Fruit fly (Drosophila melanogaster): ENCODE data around the gene CG7025.
"Not testable (repeated sequence)": the region's sequence is repeated elsewhere in the genome, so short reads cannot be mapped to it uniquely, and the experiment has no call there.

Gene CG7025

dm6 chr2L:7692583-7693080, at the start of gene CG7025, which contains the start of gene CG43235:
TSS of gene CG7025 (minus strand) at chr2L:7692683.
TSS of gene CG43235 (plus strand) at chr2L:7693030.
- TF ChIP-seq Myc (optimal IDR thresholded peaks at IDR 0.05), result no peak
- no peak for TF ChIP-seq insv (optimal IDR thresholded peaks at IDR 0.05)
- TF ChIP-seq ttk (optimal IDR thresholded peaks at IDR 0.05), result no peak
- no peak for TF ChIP-seq psq (optimal IDR thresholded peaks at IDR 0.05)
- no peak for TF ChIP-seq h (optimal IDR thresholded peaks at IDR 0.05)
- no peak for TF ChIP-seq Sin3A (optimal IDR thresholded peaks at IDR 0.05)

- no peak for TF ChIP-seq h (optimal IDR thresholded peaks at IDR 0.05)
- TF ChIP-seq ttk (optimal IDR thresholded peaks at IDR 0.05), result no peak
- TF ChIP-seq psq (optimal IDR thresholded peaks at IDR 0.05), result no peak
- no peak for TF ChIP-seq Myc (optimal IDR thresholded peaks at IDR 0.05)
- TF ChIP-seq Sin3A (optimal IDR thresholded peaks at IDR 0.05), result no peak
These were observed 49.0 kb upstream of the CG7025 start, which contains the start of gene Acp1 for dm6 chr2L:7741437-7741836. TSS of gene Acp1 (minus strand) at chr2L:7741537.

DNA sequence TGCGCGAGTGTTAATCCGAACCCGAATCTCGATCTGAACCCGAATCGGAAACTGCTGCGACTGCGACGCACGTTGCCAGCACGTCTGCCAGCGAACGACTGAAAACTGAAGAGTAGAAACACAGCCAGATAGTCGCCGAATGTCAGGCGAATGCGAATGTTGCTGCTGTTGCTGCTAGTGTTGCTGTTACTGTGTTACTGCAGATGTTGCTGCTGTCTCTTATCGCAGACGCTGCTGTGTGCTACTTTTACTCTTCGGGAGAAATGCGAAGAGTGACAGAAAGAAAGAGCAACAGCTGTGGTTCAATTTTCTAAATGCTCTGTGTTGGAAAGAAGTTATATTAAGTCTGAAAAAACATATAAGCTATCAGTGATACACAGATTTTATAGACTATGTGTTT, 46.2 kb upstream of the CG7025 start, which contains the start of gene CG31904:
Gene CG31904 (minus strand): TSS at position 101 of the 400 bp plus-strand sequence.
- not testable (repeated sequence) for TF ChIP-seq h, Myc, Sin3A (optimal IDR thresholded peaks at IDR 0.05)

DNA sequence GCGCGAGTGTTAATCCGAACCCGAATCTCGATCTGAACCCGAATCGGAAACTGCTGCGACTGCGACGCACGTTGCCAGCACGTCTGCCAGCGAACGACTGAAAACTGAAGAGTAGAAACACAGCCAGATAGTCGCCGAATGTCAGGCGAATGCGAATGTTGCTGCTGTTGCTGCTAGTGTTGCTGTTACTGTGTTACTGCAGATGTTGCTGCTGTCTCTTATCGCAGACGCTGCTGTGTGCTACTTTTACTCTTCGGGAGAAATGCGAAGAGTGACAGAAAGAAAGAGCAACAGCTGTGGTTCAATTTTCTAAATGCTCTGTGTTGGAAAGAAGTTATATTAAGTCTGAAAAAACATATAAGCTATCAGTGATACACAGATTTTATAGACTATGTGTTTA, 40.1 kb upstream of the CG7025 start, which contains the start of gene CG13796:
Gene CG13796 (minus strand): TSS at position 101 of the 400 bp plus-strand sequence.
- TF ChIP-seq psq, insv, ttk (optimal IDR thresholded peaks at IDR 0.05): not testable (repeated sequence)

DNA sequence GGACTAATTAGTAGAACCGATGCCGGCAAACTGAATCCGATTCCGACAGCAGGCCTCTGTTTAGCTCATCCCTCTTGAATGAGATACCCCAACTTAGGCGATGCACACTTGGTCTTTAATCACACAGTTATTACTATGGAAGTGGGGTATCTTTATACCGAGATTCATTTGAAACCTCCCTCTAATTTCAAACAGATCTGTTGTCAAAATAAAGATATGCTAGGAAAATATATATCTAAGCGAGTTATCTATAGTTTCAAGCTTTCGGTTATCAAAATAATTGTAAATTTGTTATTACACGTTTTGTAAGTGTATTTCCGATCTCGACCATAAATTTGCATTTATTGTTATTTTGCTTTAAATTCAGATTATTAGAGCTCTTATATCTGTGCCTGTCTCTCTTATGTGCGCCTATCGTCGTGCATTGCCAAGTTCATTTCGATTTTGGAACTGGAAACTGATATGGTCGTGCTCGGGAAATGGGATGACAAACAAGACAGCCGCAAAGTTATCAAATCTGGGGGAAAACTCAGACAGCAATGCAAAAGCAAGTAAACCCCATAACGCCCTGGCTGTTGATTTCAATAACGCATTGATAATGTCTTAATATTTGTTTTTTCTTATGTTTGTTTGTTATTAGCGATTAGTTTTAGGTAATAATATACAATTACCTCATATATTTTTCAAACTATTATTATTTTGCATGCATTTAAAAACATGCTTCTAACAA, 34.0 kb upstream of the CG7025 start, which contains the start of gene CG13795:
Gene CG13795 (minus strand): TSS at position 31 of the 730 bp plus-strand sequence.
- TF ChIP-seq Sin3A (optimal IDR thresholded peaks at IDR 0.05), result no peak
- TF ChIP-seq psq (optimal IDR thresholded peaks at IDR 0.05), result no peak
- TF ChIP-seq ttk (optimal IDR thresholded peaks at IDR 0.05), result no peak
- TF ChIP-seq Myc (optimal IDR thresholded peaks at IDR 0.05), result no peak
- no peak for TF ChIP-seq h (optimal IDR thresholded peaks at IDR 0.05)

DNA sequence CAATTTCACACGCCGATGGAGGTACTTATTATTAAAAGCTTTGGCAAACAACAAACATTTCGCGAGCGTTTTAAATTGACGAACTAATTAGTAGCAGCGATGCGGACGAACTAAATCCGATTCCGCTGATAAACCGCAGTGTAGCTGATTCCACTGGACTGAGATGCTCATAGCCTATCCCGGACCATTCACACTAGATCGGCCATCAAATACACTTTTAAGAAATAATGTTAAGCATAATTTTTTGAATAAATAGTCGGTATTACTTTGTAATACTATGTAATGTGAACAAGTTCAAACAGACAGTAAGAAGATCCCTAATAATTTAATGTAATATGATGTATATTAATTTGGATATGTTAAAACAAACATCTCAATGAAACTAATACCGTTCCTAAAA, 30.2 kb upstream of the CG7025 start, which contains the start of gene CG13794:
Gene CG13794 (minus strand): TSS at position 101 of the 400 bp plus-strand sequence.
- TF ChIP-seq h (optimal IDR thresholded peaks at IDR 0.05), result no peak
- TF ChIP-seq psq (optimal IDR thresholded peaks at IDR 0.05), result no peak
- TF ChIP-seq Sin3A (optimal IDR thresholded peaks at IDR 0.05), result no peak
- TF ChIP-seq Myc (optimal IDR thresholded peaks at IDR 0.05), result no peak
- no peak for TF ChIP-seq insv (optimal IDR thresholded peaks at IDR 0.05)
- no peak for TF ChIP-seq ttk (optimal IDR thresholded peaks at IDR 0.05)

DNA sequence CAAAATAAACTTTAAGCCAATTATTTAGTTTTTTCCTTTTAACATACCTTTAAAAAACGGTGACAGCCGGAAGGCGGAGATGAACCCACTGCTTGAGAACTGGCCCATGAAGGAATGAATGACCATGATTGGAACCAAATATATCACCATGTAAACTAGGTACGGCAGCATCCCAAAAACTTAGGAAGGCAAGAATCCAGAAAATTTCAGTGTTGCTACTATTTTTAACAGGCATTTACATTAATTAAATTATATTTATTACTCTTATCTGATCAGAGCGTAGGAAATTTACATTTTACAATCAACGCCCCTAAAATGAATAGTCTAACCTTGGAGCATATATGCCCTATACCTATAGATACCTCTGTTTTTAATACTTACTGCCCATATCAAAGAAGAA, 29.6 kb upstream of the CG7025 start:
- no peak for TF ChIP-seq Myc (optimal IDR thresholded peaks at IDR 0.05)
- no peak for TF ChIP-seq Sin3A (optimal IDR thresholded peaks at IDR 0.05)
- no peak for TF ChIP-seq h (optimal IDR thresholded peaks at IDR 0.05)
- no peak for TF ChIP-seq psq (optimal IDR thresholded peaks at IDR 0.05)
- no peak for TF ChIP-seq insv (optimal IDR thresholded peaks at IDR 0.05)

dm6 chr2L:7719387-7719786, 26.9 kb upstream of the CG7025 start, which contains the start of gene CG13793:
TSS of gene CG13793 (minus strand) at chr2L:7719487.
- no peak for TF ChIP-seq h (optimal IDR thresholded peaks at IDR 0.05)
- TF ChIP-seq insv (optimal IDR thresholded peaks at IDR 0.05), result no peak
- TF ChIP-seq psq (optimal IDR thresholded peaks at IDR 0.05), result no peak
- TF ChIP-seq ttk (optimal IDR thresholded peaks at IDR 0.05), result no peak
- TF ChIP-seq Sin3A (optimal IDR thresholded peaks at IDR 0.05), result no peak
- no peak for TF ChIP-seq Myc (optimal IDR thresholded peaks at IDR 0.05)

DNA sequence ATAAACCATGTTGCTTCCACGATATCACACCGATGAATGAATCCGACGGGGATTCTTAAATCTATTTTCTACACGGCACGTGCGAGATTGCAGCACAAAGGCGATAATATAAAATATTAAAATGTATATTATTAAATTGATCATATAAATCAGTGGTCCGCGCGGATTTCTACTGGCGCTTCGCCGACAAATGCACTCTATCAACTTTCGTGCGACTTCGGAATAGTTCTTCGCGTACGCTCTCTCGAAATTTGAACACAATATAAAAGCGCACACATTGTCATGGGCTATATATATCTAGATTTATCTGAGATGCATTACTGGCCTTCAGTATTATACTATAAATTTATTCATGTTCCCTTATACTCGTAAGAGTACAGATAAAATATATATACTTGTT, 24.1 kb upstream of the CG7025 start, which contains the start of gene CG33296:
Gene CG33296 (minus strand): TSS at position 101 of the 400 bp plus-strand sequence.
- TF ChIP-seq psq (optimal IDR thresholded peaks at IDR 0.05), result no peak
- TF ChIP-seq ttk (optimal IDR thresholded peaks at IDR 0.05), result no peak
- TF ChIP-seq Sin3A (optimal IDR thresholded peaks at IDR 0.05), result no peak
- TF ChIP-seq insv (optimal IDR thresholded peaks at IDR 0.05), result no peak
- no peak for TF ChIP-seq h (optimal IDR thresholded peaks at IDR 0.05)
- TF ChIP-seq Myc (optimal IDR thresholded peaks at IDR 0.05), result no peak

dm6 chr2L:7711034-7711685, 18.7 kb upstream of the CG7025 start:
- TF ChIP-seq psq (optimal IDR thresholded peaks at IDR 0.05) (no peak), Myc (optimal IDR thresholded peaks at IDR 0.05) (no peak), insv (optimal IDR thresholded peaks at IDR 0.05) (no peak)

DNA sequence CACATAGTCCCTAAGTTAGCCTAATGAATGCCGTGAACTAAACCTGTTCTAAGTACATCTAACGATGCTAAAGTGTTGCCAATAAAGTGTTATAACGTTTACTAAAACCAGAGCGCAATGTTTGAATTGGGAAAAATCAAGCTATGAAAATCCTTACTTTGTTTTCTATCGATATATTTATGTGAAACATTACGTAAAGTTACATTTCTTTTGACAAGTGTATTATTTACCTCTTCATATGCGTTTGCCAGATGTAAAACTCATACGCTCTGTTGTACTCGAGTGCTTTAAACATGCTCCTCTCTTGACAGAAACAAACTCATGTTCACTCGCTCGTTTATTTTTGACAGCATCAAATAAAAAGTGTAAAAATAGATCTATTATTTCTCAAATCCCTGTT, 18.1 kb upstream of the CG7025 start, which contains the start of gene Ntl:
Gene Ntl (plus strand): TSS at position 301 of the 400 bp plus-strand sequence.
- TF ChIP-seq h (optimal IDR thresholded peaks at IDR 0.05) (no peak), ttk (optimal IDR thresholded peaks at IDR 0.05) (no peak), Sin3A (optimal IDR thresholded peaks at IDR 0.05) (no peak), Myc (optimal IDR thresholded peaks at IDR 0.05) (no peak), psq (optimal IDR thresholded peaks at IDR 0.05) (no peak), insv (optimal IDR thresholded peaks at IDR 0.05) (no peak)

- TF ChIP-seq h (optimal IDR thresholded peaks at IDR 0.05), result no peak
- TF ChIP-seq Myc (optimal IDR thresholded peaks at IDR 0.05), result no peak
- TF ChIP-seq insv (optimal IDR thresholded peaks at IDR 0.05), result no peak
- no peak for TF ChIP-seq Sin3A (optimal IDR thresholded peaks at IDR 0.05)
- TF ChIP-seq ttk (optimal IDR thresholded peaks at IDR 0.05), result no peak
- no peak for TF ChIP-seq psq (optimal IDR thresholded peaks at IDR 0.05)
These were observed 11.1 kb upstream of the CG7025 start for dm6 chr2L:7703534-7703933.
